Worm (Caenorhabditis elegans) whole organism, L1 larva: ENCODE results near the gene C07G3.15.

Experiments used
- C16A3.4 ChIP-seq: fragments of 150-350 bp; optimal IDR thresholded peaks from 2 replicates; lab custom pipeline; 2014; ENCODE audit warnings: missing biosample characterization, missing genetic modification characterization
- ama-1 ChIP-seq: fragments of 150-350 bp; optimal IDR thresholded peaks from 2 replicates; lab custom pipeline; 2014
- ceh-88 ChIP-seq: fragments of 200-800 bp; sonication (Bioruptor generic); IDR thresholded peaks from 2 replicates; pipeline ENCODE4 v1.3.6; 2022; ENCODE audit warnings: missing genetic modification characterization, missing compliant biosample characterization
- mdl-1 ChIP-seq, 2 experiments: fragments of 150-350 bp; optimal IDR thresholded peaks; 2 replicates each; lab custom pipeline; 2014 to 2017; ENCODE audit warnings: missing biosample characterization in 2 of 2, missing genetic modification characterization in 2 of 2, inconsistent platforms in 1 of 2
- ztf-11 ChIP-seq, 2 experiments: sonication (generic microtip); optimal IDR thresholded peaks; 2 replicates each; lab custom pipeline; 2016 to 2017; ENCODE audit warnings: missing genetic modification characterization in 2 of 2, missing biosample characterization in 1 of 2, missing compliant biosample characterization in 1 of 2

DNA sequence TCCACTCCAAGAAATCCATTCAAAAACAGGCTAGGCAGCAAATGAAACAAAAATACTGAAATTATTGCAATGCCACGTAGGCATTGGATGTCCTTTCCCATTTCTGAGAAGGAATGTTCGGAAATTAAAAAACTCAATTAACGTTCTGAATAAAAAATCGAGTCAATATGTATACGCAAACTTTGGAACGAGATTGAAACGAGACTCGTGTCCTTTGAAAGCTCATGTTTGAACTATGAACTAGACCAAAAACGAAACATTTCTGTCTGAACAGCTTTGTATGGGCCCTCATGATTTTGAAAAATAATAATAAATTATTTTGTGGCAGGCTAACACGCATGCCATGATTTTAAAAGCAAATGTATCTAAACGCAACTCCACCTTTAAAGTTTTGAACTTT lies 21.8 kb downstream of the C07G3.15 start, which contains the start of gene oac-2:
- TF ChIP-seq C16A3.4 (tag; lab: Kevin White, UChicago) (no peak), ztf-11 (tag; optimal IDR thresholded peaks at IDR 0.05; lab: Kevin White, UChicago) (no peak), mdl-1 (tag; optimal IDR thresholded peaks at IDR 0.05; lab: Kevin White, UChicago) (no peak), ceh-88 (GFP tag; lab: Robert Waterston, UW) (no peak), ama-1 (lab: Kevin White, UChicago) (no peak)
